Worm (Caenorhabditis elegans) whole organism, L2 larva: ENCODE results near the gene F31E8.5.

Experiments
- ZK546.5 ChIP-seq: sonication (generic microtip); optimal IDR thresholded peaks from 2 replicates; lab custom pipeline; 2017; ENCODE audit warnings: missing biosample characterization, missing genetic modification characterization
- aly-2 ChIP-seq: fragments of 150-350 bp; optimal IDR thresholded peaks from 2 replicates; lab custom pipeline; 2014; ENCODE audit warnings: missing biosample characterization, missing genetic modification characterization
- ceh-82 ChIP-seq: fragments of 150-350 bp; optimal IDR thresholded peaks from 2 replicates; lab custom pipeline; 2014; ENCODE audit warnings: missing biosample characterization, missing genetic modification characterization
- egl-27 ChIP-seq: sonication (generic microtip); optimal IDR thresholded peaks from 3 replicates; lab custom pipeline; 2017; ENCODE audit warnings: missing biosample characterization, missing genetic modification reagents, missing genetic modification characterization
- elt-3 ChIP-seq: sonication (generic microtip); optimal IDR thresholded peaks from 2 replicates; lab custom pipeline; 2017; ENCODE audit warnings: missing biosample characterization, missing genetic modification characterization
- lin-11 ChIP-seq: fragments of 150-350 bp; sonication (generic microtip); optimal IDR thresholded peaks from 2 replicates; lab custom pipeline; 2014; ENCODE audit warnings: missing biosample characterization, missing genetic modification characterization, inconsistent platforms, mixed read lengths
- lin-39 ChIP-seq: fragments of 150-350 bp; optimal IDR thresholded peaks from 2 replicates; lab custom pipeline; 2014; ENCODE audit warnings: missing biosample characterization, missing genetic modification reagents, missing genetic modification characterization
- snpc-4 ChIP-seq: fragments of 150-350 bp; optimal IDR thresholded peaks from 2 replicates; lab custom pipeline; 2014; ENCODE audit warnings: missing biosample characterization, missing genetic modification characterization
- ztf-11 ChIP-seq: sonication (generic microtip); optimal IDR thresholded peaks from 2 replicates; lab custom pipeline; 2017; ENCODE audit warnings: missing biosample characterization, missing genetic modification characterization

- no peak for TF ChIP-seq egl-27 (tag; lab: Kevin White, UChicago)
- TF ChIP-seq snpc-4 (tag; lab: Kevin White, UChicago), result no peak
- TF ChIP-seq ceh-82 (tag; lab: Kevin White, UChicago), result no peak
- no peak for TF ChIP-seq lin-39 (tag; lab: Kevin White, UChicago)
- TF ChIP-seq aly-2 (tag; lab: Kevin White, UChicago), result no peak
- TF ChIP-seq ZK546.5 (tag; lab: Kevin White, UChicago), result no peak
- no peak for TF ChIP-seq lin-11
- no peak for TF ChIP-seq ztf-11
- no peak for TF ChIP-seq elt-3
Observed at ce11 chrII:6772482-6772881, 34.6 kb downstream of the F31E8.5 start.
